Worm (Caenorhabditis elegans) whole organism, mixed stage, embryonic: ENCODE data around the gene C54D10.4.

Experiments used
- blmp-1 ChIP-seq: fragments of 150-350 bp; optimal IDR thresholded peaks from 2 replicates; lab custom pipeline; 2014; ENCODE audit warnings: missing biosample characterization, missing genetic modification characterization
- ceh-39 ChIP-seq: fragments of 150-350 bp; optimal IDR thresholded peaks from 2 replicates; lab custom pipeline; 2014; ENCODE audit warnings: missing biosample characterization, missing genetic modification characterization
- ceh-43 ChIP-seq: fragments of 200-800 bp; sonication (Bioruptor generic); optimal IDR thresholded peaks from 2 replicates; lab custom pipeline; 2018; ENCODE audit warnings: mild to moderate bottlenecking, missing genetic modification characterization, moderate library complexity, missing compliant biosample characterization
- ceh-83 ChIP-seq: fragments of 200-800 bp; sonication (Bioruptor generic); optimal IDR thresholded peaks from 2 replicates; lab custom pipeline; 2018; ENCODE audit warnings: mild to moderate bottlenecking, missing genetic modification characterization, missing compliant biosample characterization
- ces-1 ChIP-seq: fragments of 150-350 bp; optimal IDR thresholded peaks from 2 replicates; lab custom pipeline; 2014; ENCODE audit warnings: missing biosample characterization, missing genetic modification reagents, missing genetic modification characterization
- cnd-1 ChIP-seq: fragments of 200-800 bp; sonication (Bioruptor generic); optimal IDR thresholded peaks from 2 replicates; lab custom pipeline; 2018; ENCODE audit warnings: mild to moderate bottlenecking, missing genetic modification characterization, missing compliant biosample characterization
- drap-1 ChIP-seq: fragments of 200-800 bp; sonication (Bioruptor generic); optimal IDR thresholded peaks from 3 replicates; lab custom pipeline; 2018; ENCODE audit warnings: mild to moderate bottlenecking, missing genetic modification characterization, missing compliant biosample characterization
- elt-1 ChIP-seq: sonication (generic microtip); optimal IDR thresholded peaks from 2 replicates; lab custom pipeline; 2017; ENCODE audit warnings: missing genetic modification characterization, mild to moderate bottlenecking, missing compliant biosample characterization, antibody characterized with exemption, moderate library complexity, borderline replicate concordance; ENCODE audit not compliant: insufficient read depth
- elt-3 ChIP-seq: fragments of 150-350 bp; optimal IDR thresholded peaks from 2 replicates; lab custom pipeline; 2014; ENCODE audit warnings: missing biosample characterization, missing genetic modification characterization
- flh-1 ChIP-seq: fragments of 200-800 bp; sonication (Bioruptor generic); optimal IDR thresholded peaks from 2 replicates; lab custom pipeline; 2018; ENCODE audit warnings: mild to moderate bottlenecking, missing genetic modification characterization, moderate library complexity, missing compliant biosample characterization
- ham-2 ChIP-seq: fragments of 200-800 bp; sonication (Bioruptor generic); optimal IDR thresholded peaks from 2 replicates; lab custom pipeline; 2018; ENCODE audit warnings: mild to moderate bottlenecking, missing genetic modification characterization, missing compliant biosample characterization
- hlh-1 ChIP-seq: fragments of 150-350 bp; optimal IDR thresholded peaks from 2 replicates; lab custom pipeline; 2014; ENCODE audit warnings: missing biosample characterization, missing genetic modification reagents, missing genetic modification characterization
- lin-32 ChIP-seq: fragments of 200-800 bp; sonication (Bioruptor generic); optimal IDR thresholded peaks from 2 replicates; lab custom pipeline; 2018; ENCODE audit warnings: mild to moderate bottlenecking, missing genetic modification characterization, missing compliant biosample characterization
- lsy-2 ChIP-seq: fragments of 150-350 bp; optimal IDR thresholded peaks from 2 replicates; lab custom pipeline; 2014; ENCODE audit warnings: missing biosample characterization, missing genetic modification characterization
- mab-5 ChIP-seq: fragments of 150-350 bp; optimal IDR thresholded peaks from 2 replicates; lab custom pipeline; 2014; ENCODE audit warnings: missing biosample characterization, missing genetic modification characterization
- mls-2 ChIP-seq: sonication (generic microtip); optimal IDR thresholded peaks from 2 replicates; lab custom pipeline; 2016; ENCODE audit warnings: mild to moderate bottlenecking, missing genetic modification characterization, moderate library complexity, missing compliant biosample characterization
- nhr-12 ChIP-seq: fragments of 150-350 bp; optimal IDR thresholded peaks from 2 replicates; lab custom pipeline; 2014; ENCODE audit warnings: missing biosample characterization, missing genetic modification characterization
- nhr-2 ChIP-seq: fragments of 150-350 bp; optimal IDR thresholded peaks from 2 replicates; lab custom pipeline; 2014; ENCODE audit warnings: missing biosample characterization, missing genetic modification characterization
- nhr-237 ChIP-seq: fragments of 150-350 bp; optimal IDR thresholded peaks from 2 replicates; lab custom pipeline; 2014; ENCODE audit warnings: missing biosample characterization, missing genetic modification characterization
- nhr-28 ChIP-seq: fragments of 150-350 bp; optimal IDR thresholded peaks from 2 replicates; lab custom pipeline; 2014; ENCODE audit warnings: missing biosample characterization, missing genetic modification characterization
- nhr-76 ChIP-seq: sonication (generic microtip); optimal IDR thresholded peaks from 2 replicates; lab custom pipeline; 2017; ENCODE audit warnings: missing biosample characterization, missing genetic modification characterization
- pha-4 ChIP-seq: fragments of 150-350 bp; optimal IDR thresholded peaks from 2 replicates; lab custom pipeline; 2018; ENCODE audit warnings: missing biosample characterization, missing genetic modification reagents, missing genetic modification characterization
- sem-2 ChIP-seq: fragments of 200-800 bp; sonication (Bioruptor generic); optimal IDR thresholded peaks from 2 replicates; lab custom pipeline; 2018; ENCODE audit warnings: mild to moderate bottlenecking, missing genetic modification characterization, missing compliant biosample characterization
- snpc-4 ChIP-seq: fragments of 150-350 bp; optimal IDR thresholded peaks from 2 replicates; lab custom pipeline; 2014; ENCODE audit warnings: missing biosample characterization, missing genetic modification characterization
- sptf-1 ChIP-seq: sonication (generic microtip); optimal IDR thresholded peaks from 2 replicates; lab custom pipeline; 2017; ENCODE audit warnings: mild to moderate bottlenecking, missing genetic modification characterization, moderate library complexity, missing compliant biosample characterization
- unc-120 ChIP-seq: sonication (generic microtip); optimal IDR thresholded peaks from 2 replicates; lab custom pipeline; 2017; ENCODE audit warnings: missing genetic modification characterization, missing compliant biosample characterization; ENCODE audit not compliant: poor library complexity, severe bottlenecking
- unc-39 ChIP-seq: fragments of 150-350 bp; optimal IDR thresholded peaks from 2 replicates; lab custom pipeline; 2014; ENCODE audit warnings: missing biosample characterization, missing genetic modification characterization
- unc-62 ChIP-seq: fragments of 150-350 bp; optimal IDR thresholded peaks from 2 replicates; lab custom pipeline; 2014; ENCODE audit warnings: missing biosample characterization, missing genetic modification reagents, missing genetic modification characterization
- zip-8 ChIP-seq: fragments of 150-350 bp; optimal IDR thresholded peaks from 2 replicates; lab custom pipeline; 2014; ENCODE audit warnings: missing biosample characterization, missing genetic modification characterization
- ztf-11 ChIP-seq: fragments of 150-350 bp; optimal IDR thresholded peaks from 2 replicates; lab custom pipeline; 2014; ENCODE audit warnings: missing biosample characterization, missing genetic modification characterization

C54D10.4 gene

DNA sequence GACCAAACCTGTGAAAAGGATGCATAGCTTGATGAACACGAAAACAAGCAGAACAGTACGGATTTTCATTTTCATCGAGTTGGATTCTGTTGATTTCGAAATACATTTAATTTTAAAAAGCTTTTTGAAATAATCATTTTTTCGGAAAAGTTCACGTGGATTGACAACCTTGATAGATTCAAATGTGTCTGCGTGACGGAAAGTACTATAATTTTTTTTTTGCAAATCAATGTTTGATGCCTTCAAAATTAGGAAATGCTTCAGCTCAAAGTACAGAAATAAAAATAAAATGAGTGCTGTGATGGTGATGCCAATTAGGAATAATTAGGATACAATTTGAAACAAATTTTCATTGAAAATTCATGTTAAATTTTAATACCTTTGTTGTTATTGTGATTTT, at the start of gene C54D10.4:
Gene C54D10.4, minus strand, starts transcription at position 101 of the 400 bp plus-strand sequence.
- no peak for TF ChIP-seq drap-1 (GFP tag; lab: Kevin White, UChicago)
- TF ChIP-seq elt-3 = no peak
- TF ChIP-seq snpc-4 (tag; lab: Kevin White, UChicago) = no peak
- TF ChIP-seq mab-5 (tag; lab: Kevin White, UChicago) = no peak
- no peak for TF ChIP-seq pha-4 (tag; lab: Kevin White, UChicago)
- TF ChIP-seq flh-1 = no peak
- no peak for TF ChIP-seq sptf-1 (tag; lab: Kevin White, UChicago)
- TF ChIP-seq nhr-2 (tag; lab: Kevin White, UChicago) = no peak
- no peak for TF ChIP-seq cnd-1 (tag; lab: Kevin White, UChicago)
- no peak for TF ChIP-seq nhr-12 (tag; lab: Kevin White, UChicago)

DNA sequence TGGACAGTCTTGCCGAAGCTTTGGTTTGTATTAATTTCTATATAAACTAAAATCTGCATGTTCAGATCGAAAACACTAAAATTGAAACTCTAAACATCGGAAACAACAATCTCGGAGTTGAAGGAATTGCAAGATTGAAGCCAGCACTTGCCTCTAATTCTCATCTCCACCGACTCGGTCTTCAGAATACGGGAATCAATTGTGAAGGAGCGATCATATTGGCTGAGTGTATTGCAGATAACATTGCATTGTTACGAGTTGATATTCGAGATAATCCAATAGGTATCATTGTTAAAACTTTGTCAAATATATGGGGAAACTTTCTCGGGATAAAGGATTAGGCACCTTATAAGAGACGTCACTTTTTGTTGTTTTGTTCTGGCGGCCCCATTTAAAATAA, 49.6 kb upstream of the C54D10.4 start:
- TF ChIP-seq ceh-39 (no peak), sptf-1 (tag; lab: Kevin White, UChicago) (no peak), nhr-237 (no peak), unc-39 (no peak), nhr-28 (no peak), mab-5 (tag; lab: Kevin White, UChicago) (no peak), mls-2 (tag; lab: Kevin White, UChicago) (no peak), snpc-4 (tag; lab: Kevin White, UChicago) (no peak), drap-1 (GFP tag; lab: Kevin White, UChicago) (no peak)

DNA sequence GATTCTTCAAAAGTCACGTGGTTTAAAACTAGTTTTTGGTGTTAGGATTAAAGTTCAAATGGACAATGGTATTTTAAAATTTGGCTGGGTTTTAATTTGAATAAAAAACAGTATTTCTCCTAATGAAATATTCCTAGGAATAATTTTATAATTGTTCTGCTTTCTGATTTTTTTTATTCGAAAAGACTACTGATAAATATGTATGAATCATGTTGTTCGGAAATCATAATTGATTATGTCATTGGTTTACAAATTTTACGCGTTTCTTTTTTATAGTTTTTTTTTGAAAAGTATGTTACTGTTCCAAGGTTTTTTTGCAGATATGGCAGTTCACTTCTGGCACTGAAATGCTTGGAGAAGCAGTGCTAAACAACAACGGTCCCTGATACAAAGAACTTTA, 47.6 kb upstream of the C54D10.4 start, which contains the start of gene F28C1.3:
Gene F28C1.3, plus strand, starts transcription at position 301 of the 400 bp plus-strand sequence.
- no peak for TF ChIP-seq unc-39

DNA sequence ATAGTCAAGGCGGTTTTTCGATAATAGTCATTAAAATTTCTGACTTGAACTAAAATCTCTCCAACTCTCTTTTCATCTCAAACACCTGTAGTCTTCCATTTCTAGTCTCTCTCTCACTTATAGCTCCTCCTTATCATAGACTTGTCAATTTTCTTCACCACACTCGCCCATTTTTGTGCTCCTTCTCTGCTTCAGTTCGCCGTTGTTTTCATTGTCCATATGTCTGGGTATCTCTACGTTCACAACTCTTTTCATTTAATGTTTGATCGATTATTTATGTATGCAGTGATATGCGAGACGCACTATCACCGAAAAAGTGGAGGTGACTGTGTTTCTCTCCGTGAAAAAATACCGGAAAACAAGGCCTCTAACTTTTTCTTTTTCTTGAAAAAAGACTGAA, 47.0 kb upstream of the C54D10.4 start:
- TF ChIP-seq cnd-1 (tag; lab: Kevin White, UChicago) = no peak
- no peak for TF ChIP-seq lin-32 (GFP tag; lab: Kevin White, UChicago)
- no peak for TF ChIP-seq drap-1 (GFP tag; lab: Kevin White, UChicago)
- no peak for TF ChIP-seq ham-2 (GFP tag; lab: Kevin White, UChicago)
- no peak for TF ChIP-seq snpc-4 (tag; lab: Kevin White, UChicago)
- no peak for TF ChIP-seq nhr-12 (tag; lab: Kevin White, UChicago)
- TF ChIP-seq ztf-11 (tag; lab: Kevin White, UChicago) = no peak
- TF ChIP-seq lsy-2 (tag; lab: Kevin White, UChicago) = no peak
- TF ChIP-seq zip-8 (tag; lab: Kevin White, UChicago) = no peak
- TF ChIP-seq blmp-1 (tag; lab: Kevin White, UChicago) = no peak
- TF ChIP-seq unc-62 (GFP tag; lab: Kevin White, UChicago) = no peak
- no peak for TF ChIP-seq nhr-28
- TF ChIP-seq ceh-39 = no peak
- TF ChIP-seq ces-1 = no peak
- no peak for TF ChIP-seq nhr-76 (tag; lab: Kevin White, UChicago)
- no peak for TF ChIP-seq elt-3
- TF ChIP-seq unc-120 (tag; lab: Kevin White, UChicago) = no peak
- TF ChIP-seq unc-39 = no peak
- no peak for TF ChIP-seq ceh-43 (GFP tag; lab: Kevin White, UChicago)
- no peak for TF ChIP-seq pha-4 (tag; lab: Kevin White, UChicago)

DNA sequence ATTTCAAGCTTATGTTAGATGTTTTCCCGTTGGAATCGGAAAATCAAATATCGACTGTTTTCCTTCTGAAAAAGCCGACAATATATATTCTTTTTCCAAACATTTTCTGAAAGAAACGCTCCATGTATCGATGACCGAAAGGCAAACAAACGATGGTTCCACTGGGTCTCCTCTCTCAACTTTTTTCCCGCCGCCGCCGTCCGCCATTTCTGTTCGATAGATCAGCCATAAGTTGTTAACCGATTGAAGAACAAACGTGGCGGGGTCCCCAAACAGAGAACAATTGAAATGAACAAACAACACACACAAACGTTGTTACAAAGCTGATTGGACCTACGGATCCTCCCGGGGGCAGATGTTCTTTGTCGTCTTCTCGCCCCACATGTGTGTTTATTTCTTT, 45.9 kb upstream of the C54D10.4 start:
- TF ChIP-seq elt-3 = no peak
- no peak for TF ChIP-seq ztf-11 (tag; lab: Kevin White, UChicago)
- TF ChIP-seq nhr-76 (tag; lab: Kevin White, UChicago) = no peak
- no peak for TF ChIP-seq nhr-12 (tag; lab: Kevin White, UChicago)
- TF ChIP-seq unc-62 (GFP tag; lab: Kevin White, UChicago) = no peak
- TF ChIP-seq pha-4 (tag; lab: Kevin White, UChicago) = no peak
- TF ChIP-seq hlh-1 = no peak
- TF ChIP-seq sem-2 (GFP tag; lab: Kevin White, UChicago) = no peak
- TF ChIP-seq snpc-4 (tag; lab: Kevin White, UChicago) = no peak
- no peak for TF ChIP-seq ceh-83 (GFP tag; lab: Kevin White, UChicago)
- no peak for TF ChIP-seq zip-8 (tag; lab: Kevin White, UChicago)
- TF ChIP-seq nhr-237 = no peak
- no peak for TF ChIP-seq nhr-28
- TF ChIP-seq elt-1 (tag; lab: Kevin White, UChicago) = no peak
- TF ChIP-seq ceh-43 (GFP tag; lab: Kevin White, UChicago) = no peak
- no peak for TF ChIP-seq lin-32 (GFP tag; lab: Kevin White, UChicago)
- TF ChIP-seq flh-1 = no peak
